Fruit fly (Drosophila melanogaster): ENCODE data around the gene fz4.

Gene fz4

DNA sequence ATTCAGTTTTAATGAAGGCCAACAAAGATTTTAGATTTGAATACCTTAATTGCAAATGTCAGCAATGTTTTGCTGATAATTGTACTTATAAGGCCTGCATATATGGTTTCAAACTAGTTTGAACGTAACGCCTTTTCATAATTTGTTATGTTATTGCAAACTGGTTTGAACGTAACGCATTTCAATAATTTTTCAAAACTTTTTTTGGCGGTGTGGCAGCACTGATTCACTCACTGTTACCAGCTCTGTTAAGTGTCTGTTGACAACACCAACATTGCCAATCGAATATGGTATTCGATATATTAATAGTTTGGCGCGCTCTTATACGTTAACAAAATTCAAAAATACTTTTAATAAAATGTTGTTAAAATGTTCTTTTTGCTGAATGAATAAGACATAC lies 43.5 kb downstream of the fz4 start:
- TF ChIP-seq Sox102F (GFP tag; optimal IDR thresholded peaks at IDR 0.05) (no peak), Lpt (GFP tag; optimal IDR thresholded peaks at IDR 0.05) (no peak), fkh (GFP tag; optimal IDR thresholded peaks at IDR 0.05) (no peak), Gug (GFP tag; IDR thresholded peaks at IDR 0.05) (no peak), CG8632 (GFP tag; optimal IDR thresholded peaks at IDR 0.05) (no peak), Eip93F (GFP tag; optimal IDR thresholded peaks at IDR 0.05) (no peak), Met (GFP tag; optimal IDR thresholded peaks at IDR 0.05) (no peak), CG15336 (GFP tag; IDR thresholded peaks at IDR 0.05) (no peak), CG6163 (GFP tag; IDR thresholded peaks at IDR 0.05) (no peak), CG32006 (GFP tag; optimal IDR thresholded peaks at IDR 0.05) (no peak), net (GFP tag; optimal IDR thresholded peaks at IDR 0.05) (no peak), cyc (GFP tag; optimal IDR thresholded peaks at IDR 0.05) (no peak), vri (GFP tag; optimal IDR thresholded peaks at IDR 0.05) (no peak), CG3032 (tag; optimal IDR thresholded peaks at IDR 0.05) (no peak), dac (GFP tag; optimal IDR thresholded peaks at IDR 0.05) (no peak), Hr38 (GFP tag; optimal IDR thresholded peaks at IDR 0.05) (no peak), CG6276 (GFP tag; optimal IDR thresholded peaks at IDR 0.05) (no peak), CG3919 (GFP tag; optimal IDR thresholded peaks at IDR 0.05) (no peak), svp (GFP tag) (no peak), topi (GFP tag; optimal IDR thresholded peaks at IDR 0.05) (no peak)

DNA sequence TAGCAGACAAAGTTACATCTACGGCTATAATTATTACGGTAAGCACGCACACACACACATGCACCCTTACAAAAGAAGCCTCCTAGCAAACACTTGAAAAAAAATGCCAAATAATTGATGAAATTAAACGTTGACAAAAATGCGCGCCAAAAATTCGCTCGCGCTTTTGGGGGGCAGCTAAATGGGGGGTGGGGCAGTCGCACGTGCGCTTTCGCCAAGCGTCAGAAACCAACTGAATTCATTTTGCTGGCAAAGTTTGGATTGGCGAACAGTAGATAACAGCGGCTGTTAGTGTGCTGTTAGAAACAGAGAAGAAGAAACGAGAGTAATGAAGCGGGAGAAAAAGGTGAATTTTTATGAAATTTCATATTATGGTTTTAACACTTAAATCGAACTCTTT lies 44.3 kb downstream of the fz4 start, which contains the start of gene CG12541:
CG12541 (minus strand) TSS at position 218 of the 400 bp plus-strand sequence.
- TF ChIP-seq pdm3 (GFP tag; optimal IDR thresholded peaks at IDR 0.05) = peak; percentile 13
- TF ChIP-seq CG9139 (GFP tag; optimal IDR thresholded peaks at IDR 0.05) = no peak
- TF ChIP-seq CG4318 (GFP tag; optimal IDR thresholded peaks at IDR 0.05) = no peak
- TF ChIP-seq CG6163 (GFP tag; IDR thresholded peaks at IDR 0.05) = 0 out of 3 replicates have a peak, but pooled peaks have one; percentile 19
- no peak for TF ChIP-seq fkh (GFP tag; optimal IDR thresholded peaks at IDR 0.05)
- no peak for TF ChIP-seq Eip75B (GFP tag; optimal IDR thresholded peaks at IDR 0.05)
- no peak for TF ChIP-seq Blimp-1 (GFP tag; optimal IDR thresholded peaks at IDR 0.05)
- no peak for TF ChIP-seq CG16779 (tag; optimal IDR thresholded peaks at IDR 0.05)
- TF ChIP-seq CG31627 (GFP tag; optimal IDR thresholded peaks at IDR 0.05) = no peak
- peak; percentile 51 for TF ChIP-seq CG10669 (GFP tag; optimal IDR thresholded peaks at IDR 0.05)

DNA sequence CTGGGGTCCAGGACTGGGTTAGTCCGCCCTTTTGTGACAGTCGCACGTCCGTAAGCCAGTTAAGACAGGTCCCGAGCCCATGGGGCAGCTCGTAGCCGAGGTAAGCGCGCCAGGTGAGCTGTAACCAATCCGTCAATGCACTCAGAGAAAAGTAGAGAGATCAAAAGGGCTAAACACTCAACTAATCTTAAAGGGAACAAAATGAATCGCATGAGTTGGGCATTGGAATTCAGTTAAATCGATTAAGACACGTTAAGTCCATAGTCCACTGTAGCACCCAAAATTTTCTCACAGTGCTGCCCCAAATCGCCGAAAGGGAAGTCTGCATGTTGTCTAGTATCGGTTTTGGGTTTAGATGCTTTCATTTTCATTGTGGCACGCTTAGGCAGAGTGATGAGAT lies 46.6 kb downstream of the fz4 start:
- no peak for TF ChIP-seq dsx (GFP tag; optimal IDR thresholded peaks at IDR 0.05; ENCODE audit: poor library complexity, severe bottlenecking)
- TF ChIP-seq CG16779 (tag; optimal IDR thresholded peaks at IDR 0.05) = no peak
- no peak for TF ChIP-seq achi (GFP tag; optimal IDR thresholded peaks at IDR 0.05)
- no peak for TF ChIP-seq Ets96B (tag; optimal IDR thresholded peaks at IDR 0.05)
- no peak for TF ChIP-seq Sox102F (GFP tag; optimal IDR thresholded peaks at IDR 0.05)
- TF ChIP-seq vri (GFP tag; optimal IDR thresholded peaks at IDR 0.05) = no peak
- no peak for TF ChIP-seq Sox15 (GFP tag; optimal IDR thresholded peaks at IDR 0.05)
- no peak for TF ChIP-seq fd59A (GFP tag; optimal IDR thresholded peaks at IDR 0.05)
- no peak for TF ChIP-seq Eip75B (GFP tag; optimal IDR thresholded peaks at IDR 0.05)
- TF ChIP-seq Smox (GFP tag; optimal IDR thresholded peaks at IDR 0.05) = no peak
- TF ChIP-seq CG6854 (GFP tag; optimal IDR thresholded peaks at IDR 0.05) = no peak
- TF ChIP-seq net (GFP tag; optimal IDR thresholded peaks at IDR 0.05) = no peak
- no peak for TF ChIP-seq spab (GFP tag; optimal IDR thresholded peaks at IDR 0.05)
- no peak for TF ChIP-seq topi (GFP tag; optimal IDR thresholded peaks at IDR 0.05)
- TF ChIP-seq Eip78C (GFP tag) = no peak
- no peak for TF ChIP-seq CG6163 (GFP tag; IDR thresholded peaks at IDR 0.05)

DNA sequence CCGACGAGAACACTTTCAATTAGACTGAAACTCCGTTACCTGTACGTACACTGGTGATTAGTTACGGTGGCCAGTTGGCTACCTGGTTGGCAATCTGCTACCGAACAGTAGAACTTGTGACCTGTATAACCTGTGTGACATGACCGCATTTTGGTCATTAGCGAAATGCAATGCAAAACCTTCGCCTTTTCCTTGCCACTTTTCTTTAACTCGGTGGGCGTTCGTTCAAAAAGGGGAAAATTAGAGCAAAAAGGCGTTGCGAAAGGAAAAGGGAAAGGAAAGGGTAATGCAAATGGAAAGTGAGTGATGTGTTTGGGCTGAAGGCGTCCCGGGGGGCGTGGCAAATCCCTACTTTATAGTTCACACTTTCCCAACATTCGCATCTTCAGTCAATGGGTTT lies 51.1 kb downstream of the fz4 start:
- TF ChIP-seq Ets96B (tag; optimal IDR thresholded peaks at IDR 0.05) (no peak), CG6808 (GFP tag; optimal IDR thresholded peaks at IDR 0.05) (no peak), CG11294 (GFP tag; IDR thresholded peaks at IDR 0.05) (no peak), ss (GFP tag; optimal IDR thresholded peaks at IDR 0.05) (no peak), Hr39 (GFP tag; optimal IDR thresholded peaks at IDR 0.05) (no peak), achi (GFP tag; optimal IDR thresholded peaks at IDR 0.05) (no peak), Lpt (GFP tag; optimal IDR thresholded peaks at IDR 0.05) (no peak), CG9139 (GFP tag; optimal IDR thresholded peaks at IDR 0.05) (no peak), Sox102F (GFP tag; optimal IDR thresholded peaks at IDR 0.05) (no peak), svp (GFP tag) (no peak), CG6163 (GFP tag; IDR thresholded peaks at IDR 0.05) (no peak), lz (GFP tag; optimal IDR thresholded peaks at IDR 0.05) (no peak), Smox (GFP tag; optimal IDR thresholded peaks at IDR 0.05) (no peak), CG8632 (GFP tag; optimal IDR thresholded peaks at IDR 0.05) (no peak), Eip75B (GFP tag; optimal IDR thresholded peaks at IDR 0.05) (no peak), spab (GFP tag; optimal IDR thresholded peaks at IDR 0.05) (no peak), CG10631 (GFP tag; optimal IDR thresholded peaks at IDR 0.05) (no peak), CG3919 (GFP tag; optimal IDR thresholded peaks at IDR 0.05) (no peak)

Measured in whole organism, prepupa.